Worm (Caenorhabditis elegans) whole organism, mixed stage, embryonic: ENCODE data around the gene hlh-30.

Experiments used
- M03D4.4 ChIP-seq: sonication (generic microtip); optimal IDR thresholded peaks from 2 replicates; lab custom pipeline; 2017; ENCODE audit warnings: mild to moderate bottlenecking, missing genetic modification characterization, missing compliant biosample characterization
- bed-3 ChIP-seq: fragments of 200-800 bp; sonication (Bioruptor generic); optimal IDR thresholded peaks from 3 replicates; lab custom pipeline; 2018; ENCODE audit warnings: mild to moderate bottlenecking, missing genetic modification characterization, moderate library complexity, missing compliant biosample characterization
- ceh-39 ChIP-seq: fragments of 150-350 bp; optimal IDR thresholded peaks from 2 replicates; lab custom pipeline; 2014; ENCODE audit warnings: missing biosample characterization, missing genetic modification characterization
- ceh-43 ChIP-seq: fragments of 200-800 bp; sonication (Bioruptor generic); optimal IDR thresholded peaks from 2 replicates; lab custom pipeline; 2018; ENCODE audit warnings: mild to moderate bottlenecking, missing genetic modification characterization, moderate library complexity, missing compliant biosample characterization
- ceh-83 ChIP-seq: fragments of 200-800 bp; sonication (Bioruptor generic); optimal IDR thresholded peaks from 2 replicates; lab custom pipeline; 2018; ENCODE audit warnings: mild to moderate bottlenecking, missing genetic modification characterization, missing compliant biosample characterization
- ces-1 ChIP-seq: fragments of 150-350 bp; optimal IDR thresholded peaks from 2 replicates; lab custom pipeline; 2014; ENCODE audit warnings: missing biosample characterization, missing genetic modification reagents, missing genetic modification characterization
- drap-1 ChIP-seq: fragments of 200-800 bp; sonication (Bioruptor generic); optimal IDR thresholded peaks from 3 replicates; lab custom pipeline; 2018; ENCODE audit warnings: mild to moderate bottlenecking, missing genetic modification characterization, missing compliant biosample characterization
- elt-1 ChIP-seq: sonication (generic microtip); optimal IDR thresholded peaks from 2 replicates; lab custom pipeline; 2017; ENCODE audit warnings: missing genetic modification characterization, mild to moderate bottlenecking, missing compliant biosample characterization, antibody characterized with exemption, moderate library complexity, borderline replicate concordance; ENCODE audit not compliant: insufficient read depth
- elt-3 ChIP-seq: fragments of 150-350 bp; optimal IDR thresholded peaks from 2 replicates; lab custom pipeline; 2014; ENCODE audit warnings: missing biosample characterization, missing genetic modification characterization
- flh-1 ChIP-seq: fragments of 200-800 bp; sonication (Bioruptor generic); optimal IDR thresholded peaks from 2 replicates; lab custom pipeline; 2018; ENCODE audit warnings: mild to moderate bottlenecking, missing genetic modification characterization, moderate library complexity, missing compliant biosample characterization
- ham-2 ChIP-seq: fragments of 200-800 bp; sonication (Bioruptor generic); optimal IDR thresholded peaks from 2 replicates; lab custom pipeline; 2018; ENCODE audit warnings: mild to moderate bottlenecking, missing genetic modification characterization, missing compliant biosample characterization
- lin-13 ChIP-seq: fragments of 150-350 bp; optimal IDR thresholded peaks from 2 replicates; lab custom pipeline; 2014; ENCODE audit warnings: missing biosample characterization, missing genetic modification characterization
- lin-32 ChIP-seq: fragments of 200-800 bp; sonication (Bioruptor generic); optimal IDR thresholded peaks from 2 replicates; lab custom pipeline; 2018; ENCODE audit warnings: mild to moderate bottlenecking, missing genetic modification characterization, missing compliant biosample characterization
- lsy-2 ChIP-seq: fragments of 150-350 bp; optimal IDR thresholded peaks from 2 replicates; lab custom pipeline; 2014; ENCODE audit warnings: missing biosample characterization, missing genetic modification characterization
- mls-2 ChIP-seq: sonication (generic microtip); optimal IDR thresholded peaks from 2 replicates; lab custom pipeline; 2016; ENCODE audit warnings: mild to moderate bottlenecking, missing genetic modification characterization, moderate library complexity, missing compliant biosample characterization
- nhr-12 ChIP-seq: fragments of 150-350 bp; optimal IDR thresholded peaks from 2 replicates; lab custom pipeline; 2014; ENCODE audit warnings: missing biosample characterization, missing genetic modification characterization
- nhr-2 ChIP-seq: fragments of 150-350 bp; optimal IDR thresholded peaks from 2 replicates; lab custom pipeline; 2014; ENCODE audit warnings: missing biosample characterization, missing genetic modification characterization
- nhr-237 ChIP-seq: fragments of 150-350 bp; optimal IDR thresholded peaks from 2 replicates; lab custom pipeline; 2014; ENCODE audit warnings: missing biosample characterization, missing genetic modification characterization
- nhr-28 ChIP-seq: fragments of 150-350 bp; optimal IDR thresholded peaks from 2 replicates; lab custom pipeline; 2014; ENCODE audit warnings: missing biosample characterization, missing genetic modification characterization
- nhr-76 ChIP-seq: sonication (generic microtip); optimal IDR thresholded peaks from 2 replicates; lab custom pipeline; 2017; ENCODE audit warnings: missing biosample characterization, missing genetic modification characterization
- pha-4 ChIP-seq: fragments of 150-350 bp; optimal IDR thresholded peaks from 2 replicates; lab custom pipeline; 2018; ENCODE audit warnings: missing biosample characterization, missing genetic modification reagents, missing genetic modification characterization
- sem-2 ChIP-seq: fragments of 200-800 bp; sonication (Bioruptor generic); optimal IDR thresholded peaks from 2 replicates; lab custom pipeline; 2018; ENCODE audit warnings: mild to moderate bottlenecking, missing genetic modification characterization, missing compliant biosample characterization
- snpc-4 ChIP-seq: fragments of 150-350 bp; optimal IDR thresholded peaks from 2 replicates; lab custom pipeline; 2014; ENCODE audit warnings: missing biosample characterization, missing genetic modification characterization
- sptf-1 ChIP-seq: sonication (generic microtip); optimal IDR thresholded peaks from 2 replicates; lab custom pipeline; 2017; ENCODE audit warnings: mild to moderate bottlenecking, missing genetic modification characterization, moderate library complexity, missing compliant biosample characterization
- tbx-8 ChIP-seq: fragments of 200-800 bp; sonication (Bioruptor generic); optimal IDR thresholded peaks from 2 replicates; lab custom pipeline; 2018; ENCODE audit warnings: mild to moderate bottlenecking, missing genetic modification characterization, moderate library complexity, missing compliant biosample characterization
- unc-120 ChIP-seq: sonication (generic microtip); optimal IDR thresholded peaks from 2 replicates; lab custom pipeline; 2017; ENCODE audit warnings: missing genetic modification characterization, missing compliant biosample characterization; ENCODE audit not compliant: poor library complexity, severe bottlenecking
- unc-62 ChIP-seq: fragments of 150-350 bp; optimal IDR thresholded peaks from 2 replicates; lab custom pipeline; 2014; ENCODE audit warnings: missing biosample characterization, missing genetic modification reagents, missing genetic modification characterization
- zip-8 ChIP-seq: fragments of 150-350 bp; optimal IDR thresholded peaks from 2 replicates; lab custom pipeline; 2014; ENCODE audit warnings: missing biosample characterization, missing genetic modification characterization
- ztf-11 ChIP-seq: fragments of 150-350 bp; optimal IDR thresholded peaks from 2 replicates; lab custom pipeline; 2014; ENCODE audit warnings: missing biosample characterization, missing genetic modification characterization

hlh-30 gene

DNA sequence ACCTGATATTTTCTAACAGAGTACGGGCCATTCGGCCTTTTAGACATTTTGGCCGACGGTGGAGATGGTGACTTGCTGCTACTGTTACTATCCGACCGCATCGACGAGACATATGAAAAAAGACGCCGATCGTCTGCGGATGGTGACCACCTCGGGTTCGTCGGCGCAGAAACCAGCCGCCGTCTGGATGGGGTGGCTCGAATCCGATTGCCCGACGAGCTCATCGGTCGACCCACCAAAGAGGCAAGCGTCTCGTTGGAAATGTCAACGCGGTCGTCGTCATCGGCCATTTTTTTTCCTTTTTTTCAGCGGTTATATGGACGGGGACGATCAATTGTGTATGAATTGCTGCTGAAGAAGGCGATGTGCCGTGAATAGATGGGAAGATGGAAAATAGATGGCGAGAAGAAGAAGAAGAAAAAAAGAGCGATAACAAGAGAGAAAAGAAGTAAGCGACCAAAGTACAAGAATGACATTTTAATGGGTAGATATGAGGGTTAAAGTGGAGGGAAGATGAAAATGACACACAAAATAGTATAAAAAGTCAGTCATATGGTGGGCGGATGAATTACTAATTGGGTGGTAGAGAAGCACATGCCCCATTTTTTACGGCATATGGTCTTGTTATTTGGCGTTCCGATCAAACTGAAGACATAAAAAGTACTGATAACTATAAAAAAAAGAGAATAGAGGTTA, 15.9 kb downstream of the hlh-30 start:
- TF ChIP-seq nhr-12 (tag; lab: Kevin White, UChicago) (no peak), unc-120 (no peak), elt-1 (tag; lab: Kevin White, UChicago) (peak; percentile 17)

DNA sequence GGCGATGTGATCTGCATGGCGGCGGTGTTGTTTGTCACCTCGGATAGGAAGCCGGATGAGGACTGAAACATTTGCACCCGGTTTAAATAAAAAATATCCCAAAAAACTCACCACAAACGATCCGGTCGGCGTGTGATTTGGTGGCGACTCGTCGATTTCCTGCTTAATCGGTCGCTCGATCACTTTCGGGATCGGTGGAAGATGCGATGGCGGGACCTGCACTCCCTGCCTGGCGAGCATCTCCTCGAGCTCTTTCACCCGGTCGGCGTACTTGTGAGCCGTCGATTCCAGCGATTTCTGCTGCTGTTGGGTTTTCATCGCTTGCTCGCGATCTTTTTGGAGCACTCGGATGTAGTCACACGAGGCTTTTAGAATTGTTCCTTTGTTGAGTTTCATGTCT, 18.0 kb downstream of the hlh-30 start:
- TF ChIP-seq elt-3, result no peak
- TF ChIP-seq unc-62, result no peak
- no peak for TF ChIP-seq sptf-1 (tag; lab: Kevin White, UChicago)
- no peak for TF ChIP-seq lsy-2
- TF ChIP-seq snpc-4 (tag; lab: Kevin White, UChicago), result no peak
- TF ChIP-seq ztf-11 (tag; lab: Kevin White, UChicago), result no peak
- TF ChIP-seq M03D4.4 (tag; lab: Kevin White, UChicago), result no peak
- TF ChIP-seq drap-1 (GFP tag; lab: Kevin White, UChicago), result no peak
- TF ChIP-seq flh-1 (GFP tag; lab: Kevin White, UChicago), result no peak
- TF ChIP-seq bed-3 (GFP tag; lab: Kevin White, UChicago), result no peak
- TF ChIP-seq, all 35 proteins: peak for 0

ce11 chrIV:4015660-4016059, 19.1 kb downstream of the hlh-30 start:
- no peak for TF ChIP-seq ceh-39 (tag; lab: Kevin White, UChicago)
- TF ChIP-seq zip-8 (tag; lab: Kevin White, UChicago), result no peak
- TF ChIP-seq lin-13 (tag; lab: Kevin White, UChicago), result no peak
- no peak for TF ChIP-seq unc-62
- TF ChIP-seq nhr-76 (tag; lab: Kevin White, UChicago), result no peak
- no peak for TF ChIP-seq nhr-237 (tag; lab: Kevin White, UChicago)
- TF ChIP-seq mls-2 (tag; lab: Kevin White, UChicago), result no peak
- TF ChIP-seq elt-3, result no peak
- TF ChIP-seq nhr-2 (tag; lab: Kevin White, UChicago), result no peak
- TF ChIP-seq sem-2 (GFP tag; lab: Kevin White, UChicago), result no peak

ce11 chrIV:4014341-4014826, 20.4 kb downstream of the hlh-30 start:
- TF ChIP-seq nhr-28 (tag; lab: Kevin White, UChicago), result no peak
- no peak for TF ChIP-seq nhr-76 (tag; lab: Kevin White, UChicago)
- TF ChIP-seq ceh-39 (tag; lab: Kevin White, UChicago), result no peak
- no peak for TF ChIP-seq zip-8 (tag; lab: Kevin White, UChicago)
- no peak for TF ChIP-seq drap-1 (GFP tag; lab: Kevin White, UChicago)
- no peak for TF ChIP-seq ceh-43 (GFP tag; lab: Kevin White, UChicago)
- no peak for TF ChIP-seq sptf-1 (tag; lab: Kevin White, UChicago)
- no peak for TF ChIP-seq unc-62
- TF ChIP-seq ceh-83 (GFP tag; lab: Kevin White, UChicago), result no peak
- TF ChIP-seq nhr-2 (tag; lab: Kevin White, UChicago), result no peak
- TF ChIP-seq snpc-4 (tag; lab: Kevin White, UChicago), result no peak
- no peak for TF ChIP-seq ham-2 (GFP tag; lab: Kevin White, UChicago)
- TF ChIP-seq elt-3, result no peak
- TF ChIP-seq tbx-8, result no peak
- no peak for TF ChIP-seq unc-120
- TF ChIP-seq ces-1 (GFP tag; lab: Kevin White, UChicago), result no peak

DNA sequence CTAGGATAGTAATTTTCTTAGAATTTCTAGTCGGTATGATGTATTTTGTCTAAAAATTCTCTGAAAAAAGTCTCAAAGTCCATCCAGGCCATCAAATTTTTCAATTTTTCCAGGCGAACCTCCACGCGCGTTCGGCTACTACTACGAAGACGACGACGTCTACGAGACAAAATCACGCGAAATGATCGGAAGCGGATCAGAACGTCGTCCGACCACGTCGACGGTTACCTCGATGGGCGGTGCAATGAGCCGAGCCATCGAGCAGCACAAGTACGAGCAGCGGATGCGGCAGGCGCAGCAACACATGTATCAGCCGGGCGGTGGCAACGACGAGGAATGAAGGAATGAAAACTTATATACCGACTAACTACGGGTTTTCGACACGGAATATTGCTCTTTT, 21.1 kb downstream of the hlh-30 start:
- TF ChIP-seq tbx-8 (no peak), nhr-2 (tag; lab: Kevin White, UChicago) (no peak), M03D4.4 (tag; lab: Kevin White, UChicago) (no peak), pha-4 (no peak), nhr-28 (tag; lab: Kevin White, UChicago) (no peak), lin-32 (GFP tag; lab: Kevin White, UChicago) (no peak), unc-120 (no peak), elt-3 (no peak), unc-62 (no peak), ztf-11 (tag; lab: Kevin White, UChicago) (no peak), mls-2 (tag; lab: Kevin White, UChicago) (no peak), ham-2 (GFP tag; lab: Kevin White, UChicago) (no peak), zip-8 (tag; lab: Kevin White, UChicago) (no peak)
